Worm (Caenorhabditis elegans) whole organism, mixed stage, embryonic: ENCODE measurements around the gene ZK218.7.

Experiments
- blmp-1 ChIP-seq: fragments of 150-350 bp; optimal IDR thresholded peaks from 2 replicates; lab custom pipeline; 2014; ENCODE audit warnings: missing biosample characterization, missing genetic modification characterization
- ceh-83 ChIP-seq: fragments of 200-800 bp; sonication (Bioruptor generic); optimal IDR thresholded peaks from 2 replicates; lab custom pipeline; 2018; ENCODE audit warnings: mild to moderate bottlenecking, missing genetic modification characterization, missing compliant biosample characterization
- ces-1 ChIP-seq: fragments of 150-350 bp; optimal IDR thresholded peaks from 2 replicates; lab custom pipeline; 2014; ENCODE audit warnings: missing biosample characterization, missing genetic modification reagents, missing genetic modification characterization
- lin-13 ChIP-seq: fragments of 150-350 bp; optimal IDR thresholded peaks from 2 replicates; lab custom pipeline; 2014; ENCODE audit warnings: missing biosample characterization, missing genetic modification characterization
- mab-5 ChIP-seq: fragments of 150-350 bp; optimal IDR thresholded peaks from 2 replicates; lab custom pipeline; 2014; ENCODE audit warnings: missing biosample characterization, missing genetic modification characterization
- snpc-4 ChIP-seq: fragments of 150-350 bp; optimal IDR thresholded peaks from 2 replicates; lab custom pipeline; 2014; ENCODE audit warnings: missing biosample characterization, missing genetic modification characterization
- unc-39 ChIP-seq: fragments of 150-350 bp; optimal IDR thresholded peaks from 2 replicates; lab custom pipeline; 2014; ENCODE audit warnings: missing biosample characterization, missing genetic modification characterization
- ztf-11 ChIP-seq: fragments of 150-350 bp; optimal IDR thresholded peaks from 2 replicates; lab custom pipeline; 2014; ENCODE audit warnings: missing biosample characterization, missing genetic modification characterization

- no peak for TF ChIP-seq ces-1 (GFP tag; lab: Kevin White, UChicago)
- TF ChIP-seq snpc-4 (tag; lab: Kevin White, UChicago) = no peak
- TF ChIP-seq ztf-11 = no peak
- TF ChIP-seq blmp-1 = no peak
- TF ChIP-seq mab-5 (tag; lab: Kevin White, UChicago) = no peak
- no peak for TF ChIP-seq unc-39 (tag; lab: Kevin White, UChicago)
- TF ChIP-seq ceh-83 (GFP tag; lab: Kevin White, UChicago) = no peak
- no peak for TF ChIP-seq lin-13 (tag; lab: Kevin White, UChicago)
Measured at ce11 chrV:17068839-17069238, 36.7 kb upstream of the ZK218.7 start, which contains the start of gene T05E12.8.
